Worm (Caenorhabditis elegans) whole organism, L4 larva: Measurements from ENCODE around the gene F53F1.4.

Source experiments
- D1046.2 ChIP-seq: fragments of 200-800 bp; sonication (Bioruptor generic); IDR thresholded peaks from 2 replicates; pipeline ENCODE4 v1.3.6; 2022; ENCODE audit warnings: missing genetic modification characterization, missing compliant biosample characterization
- F44E2.7 ChIP-seq: fragments of 200-800 bp; sonication (Bioruptor generic); IDR thresholded peaks from 2 replicates; pipeline ENCODE4 v2.1.2; 2022; ENCODE audit warnings: missing genetic modification characterization, missing compliant biosample characterization
- R02D3.7 ChIP-seq: fragments of 150-350 bp; sonication (generic microtip); optimal IDR thresholded peaks from 3 replicates; lab custom pipeline; 2014; ENCODE audit warnings: missing biosample characterization, missing genetic modification characterization
- T20F7.1 ChIP-seq: fragments of 200-800 bp; sonication (Bioruptor generic); optimal IDR thresholded peaks from 2 replicates; lab custom pipeline; 2018; ENCODE audit warnings: mild to moderate bottlenecking, missing genetic modification characterization, missing compliant biosample characterization
- Y105C5A.15 ChIP-seq: fragments of 200-800 bp; sonication (Bioruptor generic); IDR thresholded peaks from 2 replicates; pipeline ENCODE4 v1.3.6; 2022; ENCODE audit warnings: missing genetic modification characterization, missing compliant biosample characterization
- Y5F2A.4 ChIP-seq: fragments of 200-800 bp; sonication (Bioruptor generic); optimal IDR thresholded peaks from 2 replicates; lab custom pipeline; 2018; ENCODE audit warnings: mild to moderate bottlenecking, missing genetic modification characterization, missing compliant biosample characterization
- ZK546.5 ChIP-seq, 2 experiments: sonication (generic microtip); optimal IDR thresholded peaks; 2 replicates each; lab custom pipeline; 2017; ENCODE audit warnings: missing biosample characterization in 2 of 2, missing genetic modification characterization in 2 of 2
- aha-1 ChIP-seq: fragments of 150-350 bp; peaks from one replicate; lab custom pipeline; 2014; ENCODE audit warnings: missing biosample characterization, missing genetic modification characterization
- aly-2 ChIP-seq: sonication (generic microtip); optimal IDR thresholded peaks from 2 replicates; lab custom pipeline; 2018; ENCODE audit warnings: missing biosample characterization, missing genetic modification characterization
- arid-1 ChIP-seq: fragments of 200-800 bp; sonication (Bioruptor generic); conservative IDR thresholded peaks from 2 replicates; pipeline ENCODE4 v1.3.6; 2022; ENCODE audit warnings: missing genetic modification reagents, missing genetic modification characterization, missing compliant biosample characterization
- attf-4 ChIP-seq: sonication (generic microtip); optimal IDR thresholded peaks from 3 replicates; lab custom pipeline; 2017; ENCODE audit warnings: missing biosample characterization, missing genetic modification characterization
- ceh-28 ChIP-seq: fragments of 150-350 bp; optimal IDR thresholded peaks from 2 replicates; lab custom pipeline; 2014; ENCODE audit warnings: missing biosample characterization, missing genetic modification reagents, missing genetic modification characterization
- ceh-44 ChIP-seq: fragments of 200-800 bp; sonication (Bioruptor generic); IDR thresholded peaks from 2 replicates; pipeline ENCODE4 v1.3.6; 2022; ENCODE audit warnings: missing genetic modification reagents, missing genetic modification characterization, missing compliant biosample characterization
- daf-12 ChIP-seq: fragments of 150-350 bp; optimal IDR thresholded peaks from 2 replicates; lab custom pipeline; 2014; ENCODE audit warnings: missing biosample characterization, missing genetic modification reagents, missing genetic modification characterization
- daf-16 ChIP-seq, 3 experiments: sonication (generic microtip); optimal IDR thresholded peaks; 2 replicates each; lab custom pipeline; 2016 to 2017; ENCODE audit warnings: missing genetic modification characterization in 3 of 3, missing genetic modification reagents in 3 of 3, mild to moderate bottlenecking in 2 of 3, missing compliant biosample characterization in 2 of 3, missing biosample characterization in 1 of 3, moderate library complexity in 1 of 3
- dmd-6 ChIP-seq: fragments of 200-800 bp; sonication (Bioruptor generic); IDR thresholded peaks from 2 replicates; pipeline ENCODE4 v1.3.6; 2022; ENCODE audit warnings: missing genetic modification reagents, missing genetic modification characterization, missing compliant biosample characterization
- dve-1 ChIP-seq: sonication (generic microtip); optimal IDR thresholded peaks from 2 replicates; lab custom pipeline; 2017; ENCODE audit warnings: antibody characterized with exemption, mild to moderate bottlenecking, missing genetic modification characterization, missing compliant biosample characterization; ENCODE audit not compliant: insufficient read depth
- egl-43 ChIP-seq: fragments of 200-800 bp; sonication (Bioruptor generic); IDR thresholded peaks from 2 replicates; pipeline ENCODE4 v1.3.6; 2022; ENCODE audit warnings: missing genetic modification reagents, missing genetic modification characterization, missing compliant biosample characterization
- fkh-10 ChIP-seq: fragments of 150-350 bp; optimal IDR thresholded peaks from 2 replicates; lab custom pipeline; 2014; ENCODE audit warnings: missing biosample characterization, missing genetic modification reagents, missing genetic modification characterization
- hif-1 ChIP-seq, 2 experiments: sonication (generic microtip); optimal IDR thresholded peaks; 2 replicates each; lab custom pipeline; 2016 to 2017; ENCODE audit warnings: missing compliant biosample characterization in 2 of 2, missing genetic modification characterization in 2 of 2, missing genetic modification reagents in 2 of 2, missing genotype in 2 of 2, mild to moderate bottlenecking in 1 of 2
- hlh-11 ChIP-seq: fragments of 200-800 bp; sonication (Bioruptor generic); optimal IDR thresholded peaks from 2 replicates; lab custom pipeline; 2018; ENCODE audit warnings: mild to moderate bottlenecking, missing genetic modification characterization, missing compliant biosample characterization
- hlh-30 ChIP-seq: sonication (generic microtip); optimal IDR thresholded peaks from 2 replicates; lab custom pipeline; 2017; ENCODE audit warnings: antibody characterized with exemption, mild to moderate bottlenecking, missing genetic modification characterization, missing compliant biosample characterization; ENCODE audit not compliant: insufficient read depth
- jun-1 ChIP-seq: fragments of 150-350 bp; optimal IDR thresholded peaks from 2 replicates; lab custom pipeline; 2014; ENCODE audit warnings: missing biosample characterization, missing genetic modification reagents, missing genetic modification characterization
- lin-1 ChIP-seq: fragments of 200-800 bp; sonication (Bioruptor generic); IDR thresholded peaks from 2 replicates; pipeline ENCODE4 v1.3.6; 2022; ENCODE audit warnings: missing genetic modification reagents, missing genetic modification characterization, missing compliant biosample characterization
- lin-13 ChIP-seq: fragments of 150-350 bp; optimal IDR thresholded peaks from 2 replicates; lab custom pipeline; 2014; ENCODE audit warnings: missing biosample characterization, missing genetic modification reagents, missing genetic modification characterization
- mdl-1 ChIP-seq, 2 experiments: fragments of 150-350 bp in 1 of 2; sonication (generic microtip) in 1 of 2; optimal IDR thresholded peaks; 2 replicates each; lab custom pipeline; 2014 to 2017; ENCODE audit warnings: missing biosample characterization in 2 of 2, missing genetic modification characterization in 2 of 2
- mep-1 ChIP-seq: fragments of 150-350 bp; sonication (generic microtip); optimal IDR thresholded peaks from 3 replicates; lab custom pipeline; 2014; ENCODE audit warnings: missing biosample characterization, missing genetic modification characterization
- mes-2 ChIP-seq: sonication (generic microtip); optimal IDR thresholded peaks from 2 replicates; lab custom pipeline; 2016; ENCODE audit warnings: missing genotype, mild to moderate bottlenecking, missing genetic modification characterization, missing compliant biosample characterization; ENCODE audit not compliant: poor library complexity, severe bottlenecking
- nhr-10 ChIP-seq: fragments of 150-350 bp; optimal IDR thresholded peaks from 2 replicates; lab custom pipeline; 2014; ENCODE audit warnings: missing biosample characterization, missing genetic modification characterization
- nhr-102 ChIP-seq: sonication (generic microtip); optimal IDR thresholded peaks from 2 replicates; lab custom pipeline; 2016; ENCODE audit warnings: mild to moderate bottlenecking, missing genetic modification characterization, moderate library complexity, missing compliant biosample characterization
- nhr-237 ChIP-seq: sonication (generic microtip); optimal IDR thresholded peaks from 2 replicates; lab custom pipeline; 2017; ENCODE audit warnings: missing biosample characterization, missing genetic modification characterization
- nhr-28 ChIP-seq: fragments of 150-350 bp; optimal IDR thresholded peaks from 2 replicates; lab custom pipeline; 2014; ENCODE audit warnings: missing biosample characterization, missing genetic modification characterization
- nhr-41 ChIP-seq: fragments of 200-800 bp; sonication (Bioruptor generic); IDR thresholded peaks from 2 replicates; pipeline ENCODE4 v1.3.6; 2022; ENCODE audit warnings: missing genetic modification reagents, missing genetic modification characterization, missing compliant biosample characterization
- nhr-42 ChIP-seq: fragments of 200-800 bp; sonication (Bioruptor generic); IDR thresholded peaks from 2 replicates; pipeline ENCODE4 v1.3.6; 2022; ENCODE audit warnings: missing genetic modification characterization, missing compliant biosample characterization
- nhr-48 ChIP-seq: sonication (generic microtip); optimal IDR thresholded peaks from 2 replicates; lab custom pipeline; 2016; ENCODE audit warnings: mild to moderate bottlenecking, missing genetic modification characterization, missing compliant biosample characterization
- nhr-6 ChIP-seq: fragments of 150-350 bp; optimal IDR thresholded peaks from 2 replicates; lab custom pipeline; 2014; ENCODE audit warnings: missing biosample characterization, missing genetic modification characterization
- nhr-76 ChIP-seq: fragments of 150-350 bp; optimal IDR thresholded peaks from 2 replicates; lab custom pipeline; 2014; ENCODE audit warnings: missing biosample characterization, missing genetic modification characterization
- nhr-77 ChIP-seq: fragments of 150-350 bp; optimal IDR thresholded peaks from 2 replicates; lab custom pipeline; 2014; ENCODE audit warnings: missing biosample characterization, missing genetic modification characterization
- pha-4 ChIP-seq, 2 experiments: fragments of 150-350 bp in 1 of 2; fragments of 200-800 bp in 1 of 2; sonication (Bioruptor generic) in 1 of 2; IDR thresholded peaks in 1 of 2; optimal IDR thresholded peaks in 1 of 2; 2 replicates each; pipeline versions ENCODE4 v1.3.6 to Lab custom; 2014 to 2022; ENCODE audit warnings: missing genetic modification characterization in 2 of 2, missing genetic modification reagents in 2 of 2, missing biosample characterization in 1 of 2, missing compliant biosample characterization in 1 of 2
- php-3 ChIP-seq: fragments of 200-800 bp; sonication (Bioruptor generic); IDR thresholded peaks from 2 replicates; pipeline ENCODE4 v1.3.6; 2022; ENCODE audit warnings: missing genetic modification reagents, missing genetic modification characterization, missing compliant biosample characterization
- pqm-1 ChIP-seq: sonication (generic microtip); optimal IDR thresholded peaks from 2 replicates; lab custom pipeline; 2017; ENCODE audit warnings: missing biosample characterization, missing genetic modification characterization
- rbr-2 ChIP-seq: sonication (generic microtip); optimal IDR thresholded peaks from 2 replicates; lab custom pipeline; 2016; ENCODE audit warnings: missing genotype, missing genetic modification characterization, missing compliant biosample characterization
- sdz-12 ChIP-seq: fragments of 200-800 bp; sonication (Bioruptor generic); optimal IDR thresholded peaks from 2 replicates; lab custom pipeline; 2018; ENCODE audit warnings: mild to moderate bottlenecking, missing genetic modification characterization, missing compliant biosample characterization
- spr-1 ChIP-seq: sonication (generic microtip); optimal IDR thresholded peaks from 2 replicates; lab custom pipeline; 2016; ENCODE audit warnings: mild to moderate bottlenecking, missing genetic modification characterization, missing compliant biosample characterization
- spr-3 ChIP-seq: fragments of 200-800 bp; sonication (Bioruptor generic); optimal IDR thresholded peaks from 2 replicates; lab custom pipeline; 2018; ENCODE audit warnings: mild to moderate bottlenecking, missing genetic modification characterization, missing compliant biosample characterization
- tag-97 ChIP-seq: fragments of 200-800 bp; sonication (Bioruptor generic); IDR thresholded peaks from 2 replicates; pipeline ENCODE4 v1.3.6; 2022; ENCODE audit warnings: missing genetic modification characterization, missing compliant biosample characterization
- zfp-2 ChIP-seq: sonication (generic microtip); optimal IDR thresholded peaks from 2 replicates; lab custom pipeline; 2016; ENCODE audit warnings: mild to moderate bottlenecking, missing genetic modification characterization, missing compliant biosample characterization
- zfp-3 ChIP-seq: fragments of 200-800 bp; sonication (Bioruptor generic); conservative IDR thresholded peaks from 2 replicates; pipeline ENCODE4 v1.3.6; 2022; ENCODE audit warnings: missing genetic modification reagents, missing genetic modification characterization, missing compliant biosample characterization

F53F1.4 gene

ce11 chrV:13371336-13371735, 39.5 kb upstream of the F53F1.4 start (continued):
- TF ChIP-seq dve-1, result peak; percentile 26
- peak; percentile 74 for TF ChIP-seq mep-1 (tag; lab: Kevin White, UChicago)
- TF ChIP-seq dmd-6 (GFP tag; lab: Robert Waterston, UW), result peak; percentile 19; the same call in 1 of the 2 replicates
- TF ChIP-seq, all 104 proteins: peak for 18

- peak; percentile 44 for TF ChIP-seq aha-1 (tag; lab: Kevin White, UChicago)
- no peak for TF ChIP-seq rbr-2 (tag; lab: Kevin White, UChicago)
- no peak for TF ChIP-seq ceh-28
- no peak for TF ChIP-seq aly-2 (tag; lab: Kevin White, UChicago)
- no peak for TF ChIP-seq tag-97
- peak; percentile 58 for TF ChIP-seq nhr-6 (tag; lab: Kevin White, UChicago)
- peak; percentile 82 for TF ChIP-seq nhr-28 (tag; lab: Kevin White, UChicago)
- TF ChIP-seq fkh-10, result no peak
- no peak for TF ChIP-seq T20F7.1
- peak; percentile 92 for TF ChIP-seq pqm-1 (tag; lab: Kevin White, UChicago)
- no peak for TF ChIP-seq ceh-44 (GFP tag; lab: Robert Waterston, UW)
- TF ChIP-seq hlh-30, result peak; percentile 29
- TF ChIP-seq hif-1 (tag; optimal IDR thresholded peaks at IDR 0.05; lab: Kevin White, UChicago), result no peak
- no peak for TF ChIP-seq R02D3.7 (tag; lab: Kevin White, UChicago)
- peak; percentile 14 for TF ChIP-seq nhr-102 (tag; lab: Kevin White, UChicago)
- no peak for TF ChIP-seq nhr-42 (GFP tag; lab: Robert Waterston, UW)
- no peak for TF ChIP-seq daf-16 (GFP tag; optimal IDR thresholded peaks at IDR 0.05; lab: Kevin White, UChicago)
- peak; percentile 91 for TF ChIP-seq daf-16 (tag; optimal IDR thresholded peaks at IDR 0.05; lab: Kevin White, UChicago)
- TF ChIP-seq Y105C5A.15, result no peak
- TF ChIP-seq pha-4 (GFP tag; IDR thresholded peaks at IDR 0.05; lab: Robert Waterston, UW), result peak; percentile 24; the same call in 1 of the 2 replicates
- no peak for TF ChIP-seq pha-4 (tag; optimal IDR thresholded peaks at IDR 0.05; lab: Kevin White, UChicago)
- no peak for TF ChIP-seq zfp-3
- peak; percentile 39; the same call in 1 of the 2 replicates for TF ChIP-seq php-3 (GFP tag; lab: Robert Waterston, UW)
- no peak for TF ChIP-seq arid-1 (GFP tag; lab: Robert Waterston, UW)
- no peak for TF ChIP-seq attf-4
- TF ChIP-seq nhr-10 (tag; lab: Kevin White, UChicago), result no peak
- no peak for TF ChIP-seq ZK546.5 (tag; optimal IDR thresholded peaks at IDR 0.05; lab: Kevin White, UChicago)
- no peak for TF ChIP-seq jun-1 (tag; lab: Kevin White, UChicago)
- no peak for TF ChIP-seq egl-43 (GFP tag; lab: Robert Waterston, UW)
- no peak for TF ChIP-seq D1046.2 (GFP tag; lab: Robert Waterston, UW)
- no peak for TF ChIP-seq spr-1
- no peak for TF ChIP-seq daf-12 (tag; lab: Kevin White, UChicago)
- no peak for TF ChIP-seq sdz-12 (GFP tag; lab: Kevin White, UChicago)
- TF ChIP-seq hlh-11 (tag; lab: Kevin White, UChicago), result peak; percentile 69
- TF ChIP-seq lin-1 (GFP tag; lab: Robert Waterston, UW), result peak; percentile 65; the same call in 1 of the 2 replicates
- TF ChIP-seq Y5F2A.4 (GFP tag; lab: Kevin White, UChicago), result no peak
- no peak for TF ChIP-seq nhr-76 (tag; lab: Kevin White, UChicago)
- no peak for TF ChIP-seq mes-2
- TF ChIP-seq nhr-41 (GFP tag; lab: Robert Waterston, UW), result peak; percentile 42; the same call in 1 of the 2 replicates
- TF ChIP-seq dve-1, result peak; percentile 64
- no peak for TF ChIP-seq F44E2.7 (GFP tag; lab: Robert Waterston, UW)
- TF ChIP-seq spr-3 (GFP tag; lab: Kevin White, UChicago), result no peak
- peak; percentile 78 for TF ChIP-seq dmd-6 (GFP tag; lab: Robert Waterston, UW)
- TF ChIP-seq nhr-48, result peak; percentile 7
- TF ChIP-seq nhr-237 (tag; lab: Kevin White, UChicago), result no peak
- TF ChIP-seq nhr-77 (tag; lab: Kevin White, UChicago), result peak; percentile 75
- TF ChIP-seq lin-13 (GFP tag; lab: Kevin White, UChicago), result no peak
- TF ChIP-seq mdl-1 (tag; optimal IDR thresholded peaks at IDR 0.05; lab: Kevin White, UChicago), result peak in 1 of 2 experiments; percentile 49
- TF ChIP-seq zfp-2 (tag; lab: Kevin White, UChicago), result no peak
Observed at ce11 chrV:13372821-13373220, 38.1 kb upstream of the F53F1.4 start.
